In genomic region chr3R:30803815-30804515, dm6 we compare ENCODE assay signal across 5 fruit fly cellular contexts.
TF ChIP-seq lines count a peak whose summit lies in the region.

No protein-coding gene starts in this region.

TF ChIP-seq in whole organism, adult, 20 proteins besides CTCF, POLR2A, EP300 and RAD21 (continued from another document):
- TF ChIP-seq Mnt (GFP tag; optimal IDR thresholded peaks at IDR 0.05; lab: Kevin White, UChicago) = no peak
- TF ChIP-seq CG7045 (GFP tag; optimal IDR thresholded peaks at IDR 0.05; lab: Kevin White, UChicago) = peak; percentile 66
- TF ChIP-seq CG11617 (GFP tag; optimal IDR thresholded peaks at IDR 0.05; lab: Kevin White, UChicago) = peak; percentile 81

TF ChIP-seq in whole organism, embryonic, 481 proteins besides CTCF, POLR2A, EP300 and RAD21 (continued from another document and continues in another):
- no peak for TF ChIP-seq ftz-f1 (GFP tag; optimal IDR thresholded peaks at IDR 0.05; lab: Kevin White, UChicago)
- no peak for TF ChIP-seq CG10654 (GFP tag; optimal IDR thresholded peaks at IDR 0.05; lab: Kevin White, UChicago)
- no peak for TF ChIP-seq CG12299 (tag; optimal IDR thresholded peaks at IDR 0.05; lab: Kevin White, UChicago)
- no peak for TF ChIP-seq CG9609 (GFP tag; optimal IDR thresholded peaks at IDR 0.05; lab: Kevin White, UChicago)
- no peak for TF ChIP-seq tio (GFP tag; optimal IDR thresholded peaks at IDR 0.05; lab: Kevin White, UChicago)
- TF ChIP-seq fru (optimal IDR thresholded peaks at IDR 0.05; lab: Kevin White, UChicago) = no peak
- no peak for TF ChIP-seq Sry-δ (GFP tag; optimal IDR thresholded peaks at IDR 0.05; lab: Kevin White, UChicago)
- no peak for TF ChIP-seq nerfin-2 (GFP tag; IDR thresholded peaks at IDR 0.05; lab: Robert Waterston, UW; ENCODE audit: partially characterized antibody)
- no peak for TF ChIP-seq CG9797 (GFP tag; optimal IDR thresholded peaks at IDR 0.05; lab: Kevin White, UChicago)
- no peak for TF ChIP-seq CG8765 (GFP tag; IDR thresholded peaks at IDR 0.05; lab: Robert Waterston, UW)
- no peak for TF ChIP-seq CG13775 (GFP tag; optimal IDR thresholded peaks at IDR 0.05; lab: Kevin White, UChicago)
- no peak for TF ChIP-seq CG13287 (GFP tag; IDR thresholded peaks at IDR 0.05; lab: Robert Waterston, UW; ENCODE audit: partially characterized antibody)
- TF ChIP-seq Aef1 (GFP tag; IDR thresholded peaks at IDR 0.05; lab: Robert Waterston, UW) = no peak
- no peak for TF ChIP-seq CG31388 (GFP tag; optimal IDR thresholded peaks at IDR 0.05; lab: Kevin White, UChicago)
- TF ChIP-seq HLH54F (GFP tag; optimal IDR thresholded peaks at IDR 0.05; lab: Kevin White, UChicago) = no peak
- TF ChIP-seq emc (GFP tag; optimal IDR thresholded peaks at IDR 0.05; lab: Kevin White, UChicago) = no peak
- TF ChIP-seq E2f2 (GFP tag; IDR thresholded peaks at IDR 0.05; lab: Robert Waterston, UW) = no peak; the same call in 1 of the 2 replicates
- no peak for TF ChIP-seq sim (GFP tag; IDR thresholded peaks at IDR 0.05; lab: Robert Waterston, UW)
- no peak for TF ChIP-seq sc (optimal IDR thresholded peaks at IDR 0.05; lab: Kevin White, UChicago)
- peak; percentile 33 for TF ChIP-seq sc (GFP tag; optimal IDR thresholded peaks at IDR 0.05; lab: Kevin White, UChicago)
- no peak for TF ChIP-seq gsb-n (tag; optimal IDR thresholded peaks at IDR 0.05; lab: Kevin White, UChicago)
- TF ChIP-seq ERR (GFP tag; optimal IDR thresholded peaks at IDR 0.05; lab: Kevin White, UChicago) = no peak
- TF ChIP-seq CG14014 (GFP tag; IDR thresholded peaks at IDR 0.05; lab: Robert Waterston, UW) = no peak
- no peak for TF ChIP-seq ab (GFP tag; optimal IDR thresholded peaks at IDR 0.05; lab: Kevin White, UChicago)
- no peak for TF ChIP-seq Ravus (GFP tag; IDR thresholded peaks at IDR 0.05; lab: Robert Waterston, UW)
- TF ChIP-seq CG34224 (GFP tag; IDR thresholded peaks at IDR 0.05; lab: Robert Waterston, UW; ENCODE audit: partially characterized antibody) = no peak
- TF ChIP-seq Mad (GFP tag; optimal IDR thresholded peaks at IDR 0.05; lab: Kevin White, UChicago) = no peak
- peak; percentile 10 for TF ChIP-seq CG18599 (GFP tag; optimal IDR thresholded peaks at IDR 0.05; lab: Kevin White, UChicago)
- TF ChIP-seq CG12942 (GFP tag; optimal IDR thresholded peaks at IDR 0.05; lab: Kevin White, UChicago) = no peak
- TF ChIP-seq Ets97D (GFP tag; optimal IDR thresholded peaks at IDR 0.05; lab: Kevin White, UChicago) = no peak
- TF ChIP-seq CG4820 (GFP tag; optimal IDR thresholded peaks at IDR 0.05; lab: Kevin White, UChicago) = peak; percentile 25
- no peak for TF ChIP-seq Doc3 (GFP tag; IDR thresholded peaks at IDR 0.05; lab: Robert Waterston, UW; ENCODE audit: partially characterized antibody)
- no peak for TF ChIP-seq Dad (GFP tag; optimal IDR thresholded peaks at IDR 0.05; lab: Kevin White, UChicago)

TF ChIP-seq in whole organism, prepupa, 60 proteins besides CTCF, POLR2A, EP300 and RAD21 (continued from another document and continues in another):
- TF ChIP-seq Hr38 (GFP tag; optimal IDR thresholded peaks at IDR 0.05; lab: Kevin White, UChicago) (no peak), Smox (GFP tag; optimal IDR thresholded peaks at IDR 0.05; lab: Kevin White, UChicago) (peak; percentile 66), Sox15 (GFP tag; optimal IDR thresholded peaks at IDR 0.05; lab: Kevin White, UChicago) (peak; percentile 84), CG11902 (GFP tag; optimal IDR thresholded peaks at IDR 0.05; lab: Kevin White, UChicago) (peak; percentile 86), ss (GFP tag; optimal IDR thresholded peaks at IDR 0.05; lab: Kevin White, UChicago) (peak; percentile 57 to 79), cyc (GFP tag; optimal IDR thresholded peaks at IDR 0.05; lab: Kevin White, UChicago) (peak; percentile 71), CG6792 (GFP tag; optimal IDR thresholded peaks at IDR 0.05; lab: Kevin White, UChicago) (peak; percentile 75), fd85E (GFP tag; optimal IDR thresholded peaks at IDR 0.05; lab: Kevin White, UChicago) (no peak), Gug (GFP tag; IDR thresholded peaks at IDR 0.05; lab: Robert Waterston, UW) (peak; percentile 62), spab (GFP tag; optimal IDR thresholded peaks at IDR 0.05; lab: Kevin White, UChicago) (peak; percentile 83), Sox14 (GFP tag; optimal IDR thresholded peaks at IDR 0.05; lab: Kevin White, UChicago) (peak; percentile 87), OdsH (GFP tag; optimal IDR thresholded peaks at IDR 0.05; lab: Kevin White, UChicago) (peak; percentile 87), Hr4 (GFP tag; optimal IDR thresholded peaks at IDR 0.05; lab: Kevin White, UChicago) (peak; percentile 90), CG15336 (GFP tag; IDR thresholded peaks at IDR 0.05; lab: Robert Waterston, UW) (peak; percentile 87), CG10631 (GFP tag; optimal IDR thresholded peaks at IDR 0.05; lab: Kevin White, UChicago) (peak; percentile 86), net (GFP tag; optimal IDR thresholded peaks at IDR 0.05; lab: Kevin White, UChicago) (peak; percentile 67), CG8319 (GFP tag; optimal IDR thresholded peaks at IDR 0.05; lab: Kevin White, UChicago) (peak; percentile 57), CG3919 (GFP tag; optimal IDR thresholded peaks at IDR 0.05; lab: Kevin White, UChicago) (peak; percentile 83), CG11762 (GFP tag; optimal IDR thresholded peaks at IDR 0.05; lab: Kevin White, UChicago; ENCODE audit: insufficient read depth) (peak; percentile 65), CG3032 (tag; optimal IDR thresholded peaks at IDR 0.05; lab: Kevin White, UChicago) (peak; percentile 82), Ets21C (GFP tag; optimal IDR thresholded peaks at IDR 0.05; lab: Kevin White, UChicago) (peak; percentile 62), dsx (GFP tag; optimal IDR thresholded peaks at IDR 0.05; lab: Kevin White, UChicago; ENCODE audit: poor library complexity, severe bottlenecking) (peak; percentile 52), Eip75B (GFP tag; optimal IDR thresholded peaks at IDR 0.05; lab: Kevin White, UChicago) (peak; percentile 79), Lpt (GFP tag; optimal IDR thresholded peaks at IDR 0.05; lab: Kevin White, UChicago) (peak; percentile 68), Sox102F (GFP tag; optimal IDR thresholded peaks at IDR 0.05; lab: Kevin White, UChicago) (peak; percentile 66), lz (GFP tag; optimal IDR thresholded peaks at IDR 0.05; lab: Kevin White, UChicago) (peak; percentile 87), CG8119 (GFP tag; IDR thresholded peaks at IDR 0.05; lab: Robert Waterston, UW) (peak; percentile 87), fkh (GFP tag; optimal IDR thresholded peaks at IDR 0.05; lab: Kevin White, UChicago) (no peak), CG34406 (GFP tag; optimal IDR thresholded peaks at IDR 0.05; lab: Kevin White, UChicago) (peak; percentile 83), topi (GFP tag; optimal IDR thresholded peaks at IDR 0.05; lab: Kevin White, UChicago) (peak; percentile 86), svp (GFP tag; lab: Kevin White, UChicago) (peak; percentile 84), CG31627 (GFP tag; optimal IDR thresholded peaks at IDR 0.05; lab: Kevin White, UChicago) (peak; percentile 85), CG6854 (GFP tag; optimal IDR thresholded peaks at IDR 0.05; lab: Kevin White, UChicago) (no peak)

TF ChIP-seq in whole organism, pupa, 21 proteins besides CTCF, POLR2A, EP300 and RAD21 (continued from another document):
- peak; percentile 86 for TF ChIP-seq CG8159 (tag; optimal IDR thresholded peaks at IDR 0.05; lab: Kevin White, UChicago)
- peak; percentile 70 for TF ChIP-seq Snoo (tag; optimal IDR thresholded peaks at IDR 0.05; lab: Kevin White, UChicago)

TF ChIP-seq in whole organism, wandering third instar larva, 38 proteins besides CTCF, POLR2A, EP300 and RAD21 (continued from another document):
- TF ChIP-seq Dif (GFP tag; optimal IDR thresholded peaks at IDR 0.05; lab: Kevin White, UChicago; ENCODE audit: partially characterized antibody) (no peak), lola (GFP tag; optimal IDR thresholded peaks at IDR 0.05; lab: Kevin White, UChicago) (no peak), GATAd (GFP tag; optimal IDR thresholded peaks at IDR 0.05; lab: Kevin White, UChicago) (no peak), Myc (optimal IDR thresholded peaks at IDR 0.05; lab: Kevin White, UChicago) (no peak), Jra (GFP tag; optimal IDR thresholded peaks at IDR 0.05; lab: Kevin White, UChicago) (peak; percentile 7), CG32264 (GFP tag; optimal IDR thresholded peaks at IDR 0.05; lab: Kevin White, UChicago) (no peak), brk (GFP tag; optimal IDR thresholded peaks at IDR 0.05; lab: Kevin White, UChicago) (no peak), rgr (GFP tag; optimal IDR thresholded peaks at IDR 0.05; lab: Kevin White, UChicago) (peak; percentile 12), Mio (GFP tag; optimal IDR thresholded peaks at IDR 0.05; lab: Kevin White, UChicago) (no peak), OdsH (GFP tag; optimal IDR thresholded peaks at IDR 0.05; lab: Kevin White, UChicago) (peak; percentile 30), jim (GFP tag; optimal IDR thresholded peaks at IDR 0.05; lab: Kevin White, UChicago) (no peak), ey (GFP tag; optimal IDR thresholded peaks at IDR 0.05; lab: Kevin White, UChicago) (peak; percentile 53), CG9705 (GFP tag; optimal IDR thresholded peaks at IDR 0.05; lab: Kevin White, UChicago) (no peak), Vsx2 (GFP tag; optimal IDR thresholded peaks at IDR 0.05; lab: Kevin White, UChicago; ENCODE audit: partially characterized antibody) (no peak), Hnf4 (GFP tag; optimal IDR thresholded peaks at IDR 0.05; lab: Kevin White, UChicago) (peak; percentile 32), Rel (GFP tag; optimal IDR thresholded peaks at IDR 0.05; lab: Kevin White, UChicago) (no peak), Rel (tag; optimal IDR thresholded peaks at IDR 0.05; lab: Kevin White, UChicago) (peak; percentile 30), tai (GFP tag; optimal IDR thresholded peaks at IDR 0.05; lab: Kevin White, UChicago) (no peak)
